Fruit fly (Drosophila melanogaster): ENCODE data around the gene Cep164.

- TF ChIP-seq CG9948 (tag; optimal IDR thresholded peaks at IDR 0.05): no peak
- TF ChIP-seq Pif1B (GFP tag; optimal IDR thresholded peaks at IDR 0.05): no peak
- no peak for TF ChIP-seq EcR (GFP tag; optimal IDR thresholded peaks at IDR 0.05)
- TF ChIP-seq CG12605 (GFP tag; IDR thresholded peaks at IDR 0.05): no peak
- TF ChIP-seq CG15710 (tag; optimal IDR thresholded peaks at IDR 0.05): no peak
- TF ChIP-seq Pif1A (GFP tag; optimal IDR thresholded peaks at IDR 0.05): no peak
These were observed 22.3 kb upstream of the Cep164 start for dm6 chrX:16005066-16005465.

Data from whole organism, pupa.